Fruit fly (Drosophila melanogaster) whole organism, embryonic: ENCODE measurements around the gene CG13138.

Source experiments
- CG2129 ChIP-seq: fragments of 200-800 bp; sonication (Bioruptor generic); IDR thresholded peaks from 2 replicates; pipeline ENCODE4 v1.3.6; 2022; ENCODE audit warnings: missing biosample characterization, missing genetic modification characterization; ENCODE audit not compliant: partially characterized antibody
- CG5953 ChIP-seq: fragments of 200-800 bp; sonication (Bioruptor generic); IDR thresholded peaks from 2 replicates; pipeline ENCODE4 v1.3.6; 2022; ENCODE audit warnings: missing biosample characterization, missing genetic modification characterization
- Deaf1 ChIP-seq: fragments of 200-800 bp; optimal IDR thresholded peaks from 3 replicates; lab custom pipeline; 2019; ENCODE audit warnings: missing biosample characterization, mild to moderate bottlenecking, missing genetic modification characterization, moderate library complexity
- Fer3 ChIP-seq: fragments of 200-800 bp; sonication (Bioruptor generic); optimal IDR thresholded peaks from 2 replicates; lab custom pipeline; 2018; ENCODE audit warnings: missing biosample characterization, mild to moderate bottlenecking, missing genetic modification characterization, moderate library complexity
- Hmx ChIP-seq: fragments of 200-800 bp; sonication (Bioruptor generic); optimal IDR thresholded peaks from 2 replicates; lab custom pipeline; 2016; ENCODE audit warnings: missing biosample characterization, missing genetic modification characterization
- Lpt ChIP-seq: fragments of >200 bp; optimal IDR thresholded peaks from 2 replicates; lab custom pipeline; 2018; ENCODE audit warnings: missing biosample characterization, missing genetic modification characterization
- NC2α ChIP-seq: fragments of 200-800 bp; sonication (Bioruptor generic); optimal IDR thresholded peaks from 2 replicates; lab custom pipeline; 2016; ENCODE audit warnings: missing biosample characterization, missing genetic modification characterization
- Poxn ChIP-seq: fragments of 200-800 bp; sonication (Bioruptor generic); IDR thresholded peaks from 2 replicates; pipeline ENCODE4 v1.3.6; 2022; ENCODE audit warnings: missing biosample characterization, missing genetic modification characterization
- Vsx1 ChIP-seq: fragments of 200-800 bp; sonication (Bioruptor generic); optimal IDR thresholded peaks from 2 replicates; lab custom pipeline; 2017; ENCODE audit warnings: missing biosample characterization, mild to moderate bottlenecking, missing genetic modification characterization, missing genetic modification reagents
- YL-1 ChIP-seq: fragments of 200-800 bp; sonication (Bioruptor generic); optimal IDR thresholded peaks from 3 replicates; lab custom pipeline; 2017; ENCODE audit warnings: missing biosample characterization, mild to moderate bottlenecking, missing genetic modification characterization
- stwl ChIP-seq: fragments of 200-800 bp; sonication (Bioruptor generic); optimal IDR thresholded peaks from 3 replicates; lab custom pipeline; 2018; ENCODE audit warnings: missing biosample characterization, mild to moderate bottlenecking, missing genetic modification characterization, moderate library complexity

dm6 chr2L:10331066-10331847, 29.4 kb upstream of the CG13138 start, which contains the start of the genes Schip1 and Cox10:
- TF ChIP-seq CG2129 (GFP tag; lab: Robert Waterston, UW), result no peak
- TF ChIP-seq NC2α (GFP tag; lab: Kevin White, UChicago), result no peak
- peak; percentile 21 for TF ChIP-seq stwl (tag; lab: Kevin White, UChicago)
- peak; percentile 24 for TF ChIP-seq YL-1
- no peak for TF ChIP-seq Deaf1
- no peak for TF ChIP-seq CG5953
- no peak for TF ChIP-seq Vsx1 (GFP tag; lab: Kevin White, UChicago)
- no peak for TF ChIP-seq Poxn
- TF ChIP-seq Lpt (GFP tag; lab: Kevin White, UChicago), result no peak
- no peak for TF ChIP-seq Hmx (GFP tag; lab: Kevin White, UChicago)
- no peak for TF ChIP-seq Fer3 (tag; lab: Kevin White, UChicago)
